Worm (Caenorhabditis elegans) whole organism, mixed stage, embryonic: Measurements from ENCODE around the gene srh-52.
A peak's percentile ranks its signal among the peaks of the same experiment; 100 is the strongest.

Experiments
- bed-3 ChIP-seq: fragments of 200-800 bp; sonication (Bioruptor generic); optimal IDR thresholded peaks from 3 replicates; lab custom pipeline; 2018; ENCODE audit warnings: mild to moderate bottlenecking, missing genetic modification characterization, moderate library complexity, missing compliant biosample characterization
- ceh-39 ChIP-seq: fragments of 150-350 bp; optimal IDR thresholded peaks from 2 replicates; lab custom pipeline; 2014; ENCODE audit warnings: missing biosample characterization, missing genetic modification characterization
- ceh-83 ChIP-seq: fragments of 200-800 bp; sonication (Bioruptor generic); optimal IDR thresholded peaks from 2 replicates; lab custom pipeline; 2018; ENCODE audit warnings: mild to moderate bottlenecking, missing genetic modification characterization, missing compliant biosample characterization
- elt-1 ChIP-seq: sonication (generic microtip); optimal IDR thresholded peaks from 2 replicates; lab custom pipeline; 2017; ENCODE audit warnings: missing genetic modification characterization, mild to moderate bottlenecking, missing compliant biosample characterization, antibody characterized with exemption, moderate library complexity, borderline replicate concordance; ENCODE audit not compliant: insufficient read depth
- elt-3 ChIP-seq: fragments of 150-350 bp; optimal IDR thresholded peaks from 2 replicates; lab custom pipeline; 2014; ENCODE audit warnings: missing biosample characterization, missing genetic modification characterization
- flh-1 ChIP-seq: fragments of 200-800 bp; sonication (Bioruptor generic); optimal IDR thresholded peaks from 2 replicates; lab custom pipeline; 2018; ENCODE audit warnings: mild to moderate bottlenecking, missing genetic modification characterization, moderate library complexity, missing compliant biosample characterization
- ham-2 ChIP-seq: fragments of 200-800 bp; sonication (Bioruptor generic); optimal IDR thresholded peaks from 2 replicates; lab custom pipeline; 2018; ENCODE audit warnings: mild to moderate bottlenecking, missing genetic modification characterization, missing compliant biosample characterization
- hlh-1 ChIP-seq: fragments of 150-350 bp; optimal IDR thresholded peaks from 2 replicates; lab custom pipeline; 2014; ENCODE audit warnings: missing biosample characterization, missing genetic modification reagents, missing genetic modification characterization
- lin-13 ChIP-seq: fragments of 150-350 bp; optimal IDR thresholded peaks from 2 replicates; lab custom pipeline; 2014; ENCODE audit warnings: missing biosample characterization, missing genetic modification characterization
- lin-32 ChIP-seq: fragments of 200-800 bp; sonication (Bioruptor generic); optimal IDR thresholded peaks from 2 replicates; lab custom pipeline; 2018; ENCODE audit warnings: mild to moderate bottlenecking, missing genetic modification characterization, missing compliant biosample characterization
- lsy-2 ChIP-seq: fragments of 150-350 bp; optimal IDR thresholded peaks from 2 replicates; lab custom pipeline; 2014; ENCODE audit warnings: missing biosample characterization, missing genetic modification characterization
- mab-5 ChIP-seq: fragments of 150-350 bp; optimal IDR thresholded peaks from 2 replicates; lab custom pipeline; 2014; ENCODE audit warnings: missing biosample characterization, missing genetic modification characterization
- mep-1 ChIP-seq: fragments of 150-350 bp; optimal IDR thresholded peaks from 2 replicates; lab custom pipeline; 2017; ENCODE audit warnings: missing biosample characterization, missing genetic modification reagents, missing genetic modification characterization, inconsistent platforms
- mls-2 ChIP-seq: sonication (generic microtip); optimal IDR thresholded peaks from 2 replicates; lab custom pipeline; 2016; ENCODE audit warnings: mild to moderate bottlenecking, missing genetic modification characterization, moderate library complexity, missing compliant biosample characterization
- nhr-12 ChIP-seq: fragments of 150-350 bp; optimal IDR thresholded peaks from 2 replicates; lab custom pipeline; 2014; ENCODE audit warnings: missing biosample characterization, missing genetic modification characterization
- nhr-2 ChIP-seq: fragments of 150-350 bp; optimal IDR thresholded peaks from 2 replicates; lab custom pipeline; 2014; ENCODE audit warnings: missing biosample characterization, missing genetic modification characterization
- nhr-28 ChIP-seq: fragments of 150-350 bp; optimal IDR thresholded peaks from 2 replicates; lab custom pipeline; 2014; ENCODE audit warnings: missing biosample characterization, missing genetic modification characterization
- nhr-76 ChIP-seq: sonication (generic microtip); optimal IDR thresholded peaks from 2 replicates; lab custom pipeline; 2017; ENCODE audit warnings: missing biosample characterization, missing genetic modification characterization
- pha-4 ChIP-seq: fragments of 150-350 bp; optimal IDR thresholded peaks from 2 replicates; lab custom pipeline; 2018; ENCODE audit warnings: missing biosample characterization, missing genetic modification reagents, missing genetic modification characterization
- sem-2 ChIP-seq: fragments of 200-800 bp; sonication (Bioruptor generic); optimal IDR thresholded peaks from 2 replicates; lab custom pipeline; 2018; ENCODE audit warnings: mild to moderate bottlenecking, missing genetic modification characterization, missing compliant biosample characterization
- snpc-4 ChIP-seq: fragments of 150-350 bp; optimal IDR thresholded peaks from 2 replicates; lab custom pipeline; 2014; ENCODE audit warnings: missing biosample characterization, missing genetic modification characterization
- tbx-8 ChIP-seq: fragments of 200-800 bp; sonication (Bioruptor generic); optimal IDR thresholded peaks from 2 replicates; lab custom pipeline; 2018; ENCODE audit warnings: mild to moderate bottlenecking, missing genetic modification characterization, moderate library complexity, missing compliant biosample characterization
- unc-120 ChIP-seq: sonication (generic microtip); optimal IDR thresholded peaks from 2 replicates; lab custom pipeline; 2017; ENCODE audit warnings: missing genetic modification characterization, missing compliant biosample characterization; ENCODE audit not compliant: poor library complexity, severe bottlenecking
- unc-39 ChIP-seq: fragments of 150-350 bp; optimal IDR thresholded peaks from 2 replicates; lab custom pipeline; 2014; ENCODE audit warnings: missing biosample characterization, missing genetic modification characterization
- zip-8 ChIP-seq: fragments of 150-350 bp; optimal IDR thresholded peaks from 2 replicates; lab custom pipeline; 2014; ENCODE audit warnings: missing biosample characterization, missing genetic modification characterization

Gene srh-52

ce11 chrV:15383739-15384138 is 7.6 kb upstream of the srh-52 start, which contains the start of gene str-88:
str-88 (minus strand) TSS chrV:15383839.
- TF ChIP-seq ham-2 (GFP tag; lab: Kevin White, UChicago) (no peak), sem-2 (no peak), flh-1 (GFP tag; lab: Kevin White, UChicago) (no peak), lsy-2 (tag; lab: Kevin White, UChicago) (no peak), pha-4 (no peak)

- TF ChIP-seq mls-2 (tag; lab: Kevin White, UChicago), result no peak
- no peak for TF ChIP-seq ceh-39 (tag; lab: Kevin White, UChicago)
- no peak for TF ChIP-seq lin-13 (tag; lab: Kevin White, UChicago)
Measured at ce11 chrV:15380857-15381256, 4.7 kb upstream of the srh-52 start, which contains the start of gene dhs-23. dhs-23 (plus strand) TSS chrV:15381219.

- TF ChIP-seq unc-120 (tag; lab: Kevin White, UChicago) (no peak), pha-4 (no peak), nhr-12 (tag; lab: Kevin White, UChicago) (no peak), nhr-76 (no peak), lin-32 (no peak), mab-5 (tag; lab: Kevin White, UChicago) (no peak), ceh-39 (tag; lab: Kevin White, UChicago) (no peak), nhr-28 (tag; lab: Kevin White, UChicago) (no peak)
Measured at ce11 chrV:15379817-15380216, 3.7 kb upstream of the srh-52 start, which contains the start of gene srh-251. srh-251 (minus strand) TSS chrV:15379917.

ce11 chrV:15377903-15378302 is 1.8 kb upstream of the srh-52 start, which contains the start of gene srh-122:
srh-122 (minus strand) TSS chrV:15378003.
- TF ChIP-seq bed-3 (GFP tag; lab: Kevin White, UChicago) (no peak), zip-8 (tag; lab: Kevin White, UChicago) (no peak)

ce11 chrV:15369707-15370106 is 6.4 kb downstream of the srh-52 start, which contains the start of gene nhr-269:
nhr-269 (minus strand) TSS chrV:15369807.
- TF ChIP-seq bed-3 (GFP tag; lab: Kevin White, UChicago), result no peak
- TF ChIP-seq nhr-2 (tag; lab: Kevin White, UChicago), result no peak
- no peak for TF ChIP-seq nhr-76
- TF ChIP-seq mep-1, result no peak
- TF ChIP-seq unc-39, result no peak
- TF ChIP-seq nhr-28 (tag; lab: Kevin White, UChicago), result no peak
- no peak for TF ChIP-seq sem-2
- no peak for TF ChIP-seq ceh-83 (GFP tag; lab: Kevin White, UChicago)
- no peak for TF ChIP-seq pha-4
- TF ChIP-seq, all 35 proteins: peak for 0

- TF ChIP-seq mls-2 (tag; lab: Kevin White, UChicago) (no peak), elt-3 (tag; lab: Kevin White, UChicago) (no peak), pha-4 (no peak)
Measured at ce11 chrV:15367770-15368169, 8.4 kb downstream of the srh-52 start.

ce11 chrV:15361412-15361811 is 14.7 kb downstream of the srh-52 start, which contains the start of gene ech-1.1:
ech-1.1 (minus strand) TSS chrV:15361512.
- peak; percentile 32 for TF ChIP-seq hlh-1 (tag; lab: Kevin White, UChicago)
- TF ChIP-seq, all 35 proteins: peak for 1; not testable (repeated sequence) for 34

ce11 chrV:15354648-15355047 is 21.5 kb downstream of the srh-52 start, which contains the start of gene C29F3.7:
C29F3.7 (plus strand) TSS chrV:15354901.
- TF ChIP-seq mab-5 (tag; lab: Kevin White, UChicago) (no peak), snpc-4 (tag; lab: Kevin White, UChicago) (no peak), tbx-8 (GFP tag; lab: Kevin White, UChicago) (no peak), unc-39 (no peak), unc-120 (tag; lab: Kevin White, UChicago) (no peak), nhr-12 (tag; lab: Kevin White, UChicago) (no peak), elt-1 (tag; lab: Kevin White, UChicago) (no peak), pha-4 (no peak), lin-32 (no peak), flh-1 (GFP tag; lab: Kevin White, UChicago) (no peak), nhr-28 (tag; lab: Kevin White, UChicago) (no peak), lin-13 (tag; lab: Kevin White, UChicago) (no peak)
- TF ChIP-seq, all 35 proteins: peak for 0
